Fruit fly (Drosophila melanogaster): ENCODE data around the gene CG3698.

DNA sequence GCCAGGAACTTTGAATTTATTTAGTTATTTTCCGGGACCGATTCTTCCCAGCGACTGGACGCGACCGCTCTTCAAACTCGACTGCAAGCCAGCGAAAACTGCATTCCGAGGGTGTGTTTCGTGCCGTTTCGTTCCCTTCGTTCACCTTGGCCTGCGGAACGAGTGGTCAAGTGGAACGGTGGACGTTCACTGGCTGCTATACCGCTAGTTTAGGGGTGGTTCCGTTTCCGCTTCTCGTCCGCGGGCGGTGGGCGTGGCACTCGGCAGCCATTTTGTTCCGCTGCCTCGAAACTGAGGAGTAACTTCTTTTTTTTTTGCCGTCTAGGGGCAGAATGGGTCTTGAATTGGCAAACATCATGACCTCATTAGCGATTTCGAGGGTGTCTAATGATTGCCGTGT lies 5.5 kb downstream of the CG3698 start, which contains the start of gene Six4:
- TF ChIP-seq lola (GFP tag; optimal IDR thresholded peaks at IDR 0.05) (no peak), Rel (GFP tag; optimal IDR thresholded peaks at IDR 0.05) (no peak), Rel (tag; optimal IDR thresholded peaks at IDR 0.05) (no peak), ey (GFP tag; optimal IDR thresholded peaks at IDR 0.05) (no peak), usp (GFP tag; optimal IDR thresholded peaks at IDR 0.05) (no peak), Myc (optimal IDR thresholded peaks at IDR 0.05) (no peak), pan (optimal IDR thresholded peaks at IDR 0.05) (no peak), dl (GFP tag; optimal IDR thresholded peaks at IDR 0.05; ENCODE audit: insufficient read depth in 1 of 2, partially characterized antibody in 2 of 2) (no peak), Vsx2 (GFP tag; optimal IDR thresholded peaks at IDR 0.05; ENCODE audit: partially characterized antibody) (no peak), Hnf4 (GFP tag; optimal IDR thresholded peaks at IDR 0.05) (no peak)
